Worm (Caenorhabditis elegans): ENCODE results near the gene mrps-25.

Gene mrps-25

DNA sequence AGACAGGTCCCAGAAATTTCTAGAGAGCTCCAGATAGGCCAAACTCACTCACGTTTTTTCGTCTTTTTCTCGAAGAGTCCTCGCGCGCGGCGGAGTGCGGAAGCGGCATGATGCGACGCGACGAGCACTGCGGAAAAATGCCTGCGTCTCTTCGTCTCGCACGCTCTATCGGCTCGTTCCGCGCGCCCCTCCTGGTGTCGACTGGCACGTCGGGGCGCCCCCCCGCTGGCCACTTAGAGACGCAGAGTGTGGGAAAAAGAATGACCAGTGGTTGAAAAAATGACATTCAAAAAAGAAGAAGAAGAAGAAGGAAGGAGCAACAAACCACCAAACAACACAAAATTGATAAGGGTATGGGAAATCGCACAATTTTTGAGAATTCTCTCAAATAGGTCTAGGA lies 10.7 kb downstream of the mrps-25 start, which contains the start of gene znf-782:
znf-782 (minus strand) TSS at position 96 of the 400 bp plus-strand sequence.
- TF ChIP-seq zip-4 (GFP tag; optimal IDR thresholded peaks at IDR 0.05), result no peak
- no peak for TF ChIP-seq mef-2 (tag; optimal IDR thresholded peaks at IDR 0.05)
- TF ChIP-seq jun-1 (tag; optimal IDR thresholded peaks at IDR 0.05), result peak; percentile 57
- TF ChIP-seq ama-1 (optimal IDR thresholded peaks at IDR 0.05), result no peak
- no peak for TF ChIP-seq efl-1 (optimal IDR thresholded peaks at IDR 0.05)
- peak in 1 of 2 experiments; percentile 78 for TF ChIP-seq efl-1 (GFP tag; optimal IDR thresholded peaks at IDR 0.05 in 1 of 2)
- TF ChIP-seq ztf-4 (tag; optimal IDR thresholded peaks at IDR 0.05), result peak; percentile 56
- TF ChIP-seq lsy-2 (tag; optimal IDR thresholded peaks at IDR 0.05), result no peak
- TF ChIP-seq ceh-8 (GFP tag; optimal IDR thresholded peaks at IDR 0.05), result peak; percentile 52
- peak in 1 of 3 experiments; percentile 42 for TF ChIP-seq ceh-82 (tag; optimal IDR thresholded peaks at IDR 0.05)
- TF ChIP-seq ets-5 (GFP tag; IDR thresholded peaks at IDR 0.05), result no peak
- TF ChIP-seq hlh-4 (tag; optimal IDR thresholded peaks at IDR 0.05), result no peak
- TF ChIP-seq ces-1 (GFP tag; optimal IDR thresholded peaks at IDR 0.05), result no peak
- no peak for TF ChIP-seq vab-15 (tag; optimal IDR thresholded peaks at IDR 0.05)

DNA sequence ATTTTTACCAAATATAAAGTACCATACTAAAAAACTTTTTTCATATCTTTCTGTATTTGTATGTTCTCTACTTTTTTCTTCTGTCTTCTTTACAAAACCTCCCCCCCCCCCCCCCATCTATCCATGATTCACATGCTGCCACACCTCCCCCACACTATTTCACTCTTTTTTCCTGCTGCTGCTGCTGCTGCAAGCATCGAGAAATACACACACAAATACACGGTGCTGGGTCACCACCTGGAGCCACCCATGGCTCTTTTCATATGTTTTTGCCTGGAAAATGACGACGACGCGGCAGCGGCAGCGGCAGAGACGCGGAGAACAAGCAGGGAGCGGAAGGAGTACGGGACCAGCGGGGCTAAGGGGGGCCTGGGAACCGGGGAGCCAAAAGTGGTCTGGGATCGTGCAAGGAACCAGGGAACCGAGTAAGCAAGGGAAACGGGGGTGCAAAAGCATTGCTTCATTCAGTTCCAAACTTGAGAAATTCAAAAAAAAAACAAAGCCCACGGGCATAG lies 12.1 kb downstream of the mrps-25 start:
- TF ChIP-seq sup-37 (GFP tag; optimal IDR thresholded peaks at IDR 0.05), result no peak
- no peak for TF ChIP-seq unc-86 (tag; optimal IDR thresholded peaks at IDR 0.05)
- TF ChIP-seq mdl-1 (tag; optimal IDR thresholded peaks at IDR 0.05), result no peak
- TF ChIP-seq efl-1 (optimal IDR thresholded peaks at IDR 0.05), result no peak
- no peak for TF ChIP-seq efl-1 (GFP tag; optimal IDR thresholded peaks at IDR 0.05 in 1 of 2)
- TF ChIP-seq pag-3 (tag; optimal IDR thresholded peaks at IDR 0.05; ENCODE audit: borderline replicate concordance, insufficient read depth), result no peak
- TF ChIP-seq nhr-77 (tag; optimal IDR thresholded peaks at IDR 0.05), result no peak
- no peak for TF ChIP-seq hlh-4 (tag; optimal IDR thresholded peaks at IDR 0.05)
- TF ChIP-seq dpl-1 (GFP tag; optimal IDR thresholded peaks at IDR 0.05), result no peak
- TF ChIP-seq nhr-85 (tag), result no peak
- no peak for TF ChIP-seq zag-1 (tag; optimal IDR thresholded peaks at IDR 0.05)
- no peak for TF ChIP-seq sptf-1 (tag; optimal IDR thresholded peaks at IDR 0.05)
- no peak for TF ChIP-seq nhr-90 (tag; optimal IDR thresholded peaks at IDR 0.05; ENCODE audit: poor library complexity)
- TF ChIP-seq ztf-11 (tag; optimal IDR thresholded peaks at IDR 0.05), result no peak

DNA sequence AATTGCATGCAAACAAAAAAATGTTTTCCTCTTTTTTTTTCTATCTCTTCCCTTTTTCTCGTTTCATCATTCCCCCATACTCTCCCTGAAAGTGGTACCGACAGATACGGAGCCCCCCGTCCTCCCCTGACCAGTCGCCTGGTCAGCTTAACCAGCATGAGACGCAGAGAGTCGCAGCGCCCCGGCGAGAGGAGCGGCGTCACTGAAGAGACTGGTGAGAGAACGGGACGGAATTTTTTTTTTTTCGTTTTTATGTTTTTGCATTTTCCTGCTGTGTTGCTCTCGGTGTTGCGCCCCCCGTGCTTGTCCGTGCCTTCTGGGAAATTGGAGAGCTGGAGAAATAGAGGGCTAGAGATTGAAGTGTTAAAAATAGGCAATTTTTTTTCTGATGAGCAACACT lies 13.7 kb downstream of the mrps-25 start:
- no peak for TF ChIP-seq pqm-1 (tag; optimal IDR thresholded peaks at IDR 0.05)
- peak; percentile 46 for TF ChIP-seq C04F5.9 (tag; optimal IDR thresholded peaks at IDR 0.05)
- no peak for TF ChIP-seq ztf-11 (tag; optimal IDR thresholded peaks at IDR 0.05)
- TF ChIP-seq fos-1 (tag; optimal IDR thresholded peaks at IDR 0.05), result peak; percentile 73
- no peak for TF ChIP-seq Y116A8C.19 (tag; optimal IDR thresholded peaks at IDR 0.05; ENCODE audit: borderline replicate concordance)
- TF ChIP-seq isw-1 (GFP tag; IDR thresholded peaks at IDR 0.05), result peak; percentile 58
- peak; percentile 94 for TF ChIP-seq fkh-8 (tag; optimal IDR thresholded peaks at IDR 0.05)
- TF ChIP-seq swsn-7 (tag; optimal IDR thresholded peaks at IDR 0.05), result peak; percentile 88
- TF ChIP-seq mab-9 (GFP tag; IDR thresholded peaks at IDR 0.05), result no peak
- TF ChIP-seq lsy-2 (tag; optimal IDR thresholded peaks at IDR 0.05), result peak; percentile 73 to 83
- no peak for TF ChIP-seq mef-2 (tag; optimal IDR thresholded peaks at IDR 0.05)
- TF ChIP-seq grh-1 (GFP tag; IDR thresholded peaks at IDR 0.05), result no peak
- peak; percentile 10 for TF ChIP-seq F16B12.6 (tag; optimal IDR thresholded peaks at IDR 0.05)
- no peak for TF ChIP-seq zag-1 (tag; optimal IDR thresholded peaks at IDR 0.05)
- no peak for TF ChIP-seq C34B4.2 (tag; optimal IDR thresholded peaks at IDR 0.05)
- TF ChIP-seq skn-1 (tag; optimal IDR thresholded peaks at IDR 0.05), result peak; percentile 85
- TF ChIP-seq alr-1 (tag; optimal IDR thresholded peaks at IDR 0.05; ENCODE audit: borderline replicate concordance), result no peak
- peak; percentile 43 for TF ChIP-seq sox-4 (tag; optimal IDR thresholded peaks at IDR 0.05)
- peak; percentile 45 for TF ChIP-seq nhr-19 (GFP tag; conservative IDR thresholded peaks at IDR 0.05)
- TF ChIP-seq egl-13 (tag; optimal IDR thresholded peaks at IDR 0.05), result peak; percentile 68
- no peak for TF ChIP-seq efl-3 (GFP tag; optimal IDR thresholded peaks at IDR 0.05)
- TF ChIP-seq ceh-90 (tag; optimal IDR thresholded peaks at IDR 0.05), result no peak
- TF ChIP-seq vab-15 (tag; optimal IDR thresholded peaks at IDR 0.05), result no peak
- peak; percentile 23 for TF ChIP-seq elt-2 (tag; optimal IDR thresholded peaks at IDR 0.05)
- TF ChIP-seq nhr-28 (tag; optimal IDR thresholded peaks at IDR 0.05), result no peak
- TF ChIP-seq nhr-47 (tag; optimal IDR thresholded peaks at IDR 0.05), result peak; percentile 85
- no peak for TF ChIP-seq unc-62 (GFP tag; optimal IDR thresholded peaks at IDR 0.05)
- TF ChIP-seq lin-15B (tag; optimal IDR thresholded peaks at IDR 0.05), result no peak
- TF ChIP-seq fkh-4 (tag; optimal IDR thresholded peaks at IDR 0.05; ENCODE audit: borderline replicate concordance), result no peak
- peak; percentile 62 for TF ChIP-seq mep-1 (tag; optimal IDR thresholded peaks at IDR 0.05)
